Worm (Caenorhabditis elegans): Measurements from ENCODE around the gene W06G6.11.

ce11 chrV:16695499-16695898 is 46.4 kb upstream of the W06G6.11 start:
- TF ChIP-seq unc-62 (GFP tag; optimal IDR thresholded peaks at IDR 0.05) (no peak), pha-4 (tag; optimal IDR thresholded peaks at IDR 0.05) (no peak), nhr-237 (tag; optimal IDR thresholded peaks at IDR 0.05) (no peak), ztf-11 (tag; optimal IDR thresholded peaks at IDR 0.05) (no peak), nhr-12 (tag; optimal IDR thresholded peaks at IDR 0.05) (no peak), ces-1 (GFP tag; optimal IDR thresholded peaks at IDR 0.05) (no peak), unc-39 (tag; optimal IDR thresholded peaks at IDR 0.05) (no peak), drap-1 (GFP tag; optimal IDR thresholded peaks at IDR 0.05) (no peak), mep-1 (tag; optimal IDR thresholded peaks at IDR 0.05) (no peak), lsy-2 (tag; optimal IDR thresholded peaks at IDR 0.05) (no peak), ceh-39 (tag; optimal IDR thresholded peaks at IDR 0.05) (no peak), elt-3 (tag; optimal IDR thresholded peaks at IDR 0.05) (no peak)

Measured in whole organism, mixed stage, embryonic.